Fruit fly (Drosophila melanogaster) whole organism, embryonic: ENCODE results near the gene Syx5.
A peak's percentile ranks its signal among the peaks of the same experiment; 100 is the strongest.

Experiments used
- Aef1 ChIP-seq: fragments of 200-800 bp; sonication (Bioruptor generic); IDR thresholded peaks from 3 replicates; pipeline ENCODE4 v1.3.6; 2022; ENCODE audit warnings: missing biosample characterization, missing genetic modification characterization
- CG11695 ChIP-seq: fragments of 200-800 bp; sonication (Bioruptor generic); IDR thresholded peaks from 3 replicates; pipeline ENCODE4 v1.3.6; 2022; ENCODE audit warnings: missing biosample characterization, missing genetic modification characterization
- CG12155 ChIP-seq: fragments of 200-800 bp; sonication (Bioruptor generic); optimal IDR thresholded peaks from 3 replicates; lab custom pipeline; 2016; ENCODE audit warnings: missing biosample characterization, missing genetic modification characterization
- CG14860 ChIP-seq: fragments of 200-800 bp; sonication (Bioruptor generic); IDR thresholded peaks from 3 replicates; pipeline ENCODE4 v1.3.6; 2022; ENCODE audit warnings: missing biosample characterization, missing genetic modification characterization; ENCODE audit not compliant: partially characterized antibody
- CG1529 ChIP-seq: fragments of 200-800 bp; sonication (Bioruptor generic); optimal IDR thresholded peaks from 3 replicates; lab custom pipeline; 2018; ENCODE audit warnings: missing biosample characterization, missing genetic modification characterization
- CG1602 ChIP-seq: fragments of 200-800 bp; sonication (Bioruptor generic); optimal IDR thresholded peaks from 3 replicates; lab custom pipeline; 2016; ENCODE audit warnings: missing biosample characterization, missing genetic modification characterization
- CG16863 ChIP-seq: fragments of 200-800 bp; sonication (Bioruptor generic); optimal IDR thresholded peaks from 3 replicates; lab custom pipeline; 2016; ENCODE audit warnings: missing biosample characterization, missing genetic modification characterization
- CG17385 ChIP-seq: fragments of 200-800 bp; sonication (Bioruptor generic); optimal IDR thresholded peaks from 3 replicates; lab custom pipeline; 2018; ENCODE audit warnings: missing biosample characterization, mild to moderate bottlenecking, missing genetic modification characterization
- CG2199 ChIP-seq: fragments of 200-800 bp; sonication (Bioruptor generic); IDR thresholded peaks from 3 replicates; pipeline ENCODE4 v1.3.6; 2022; ENCODE audit warnings: missing biosample characterization, missing genetic modification characterization
- CG3281 ChIP-seq: fragments of 200-800 bp; sonication (Bioruptor generic); optimal IDR thresholded peaks from 3 replicates; lab custom pipeline; 2017; ENCODE audit warnings: missing biosample characterization, mild to moderate bottlenecking, missing genetic modification characterization
- CG34376 ChIP-seq: fragments of 200-800 bp; sonication (Bioruptor generic); optimal IDR thresholded peaks from 2 replicates; lab custom pipeline; 2018; ENCODE audit warnings: missing biosample characterization, mild to moderate bottlenecking, missing genetic modification characterization
- CG4328 ChIP-seq: fragments of 200-800 bp; sonication (Bioruptor generic); optimal IDR thresholded peaks from 3 replicates; lab custom pipeline; 2017; ENCODE audit warnings: missing biosample characterization, missing genetic modification reagents, missing genetic modification characterization
- CG6765 ChIP-seq: fragments of 200-800 bp; sonication (Bioruptor generic); optimal IDR thresholded peaks from 3 replicates; lab custom pipeline; 2017; ENCODE audit warnings: missing biosample characterization, mild to moderate bottlenecking, missing genetic modification characterization
- CG7745 ChIP-seq: fragments of 200-800 bp; sonication (Bioruptor generic); optimal IDR thresholded peaks from 2 replicates; lab custom pipeline; 2018; ENCODE audit warnings: missing biosample characterization, mild to moderate bottlenecking, missing genetic modification characterization, moderate library complexity
- CG7928 ChIP-seq: fragments of 200-800 bp; sonication (Bioruptor generic); optimal IDR thresholded peaks from 2 replicates; lab custom pipeline; 2017; ENCODE audit warnings: missing biosample characterization, mild to moderate bottlenecking, missing genetic modification characterization
- CG8281 ChIP-seq: fragments of 200-800 bp; sonication (Bioruptor generic); optimal IDR thresholded peaks from 2 replicates; lab custom pipeline; 2018; ENCODE audit warnings: missing biosample characterization, mild to moderate bottlenecking, missing genetic modification characterization, moderate library complexity
- CG9797 ChIP-seq: fragments of 200-800 bp; sonication (Bioruptor generic); optimal IDR thresholded peaks from 3 replicates; lab custom pipeline; 2018; ENCODE audit warnings: missing biosample characterization, mild to moderate bottlenecking, missing genetic modification characterization
- D ChIP-seq, 2 experiments: fragments of 200-800 bp in 1 of 2; fragments of >200 bp in 1 of 2; sonication (Bioruptor generic) in 1 of 2; optimal IDR thresholded peaks; 2 replicates in 1 of 2; 3 replicates in 1 of 2; lab custom pipeline; 2017; ENCODE audit warnings: mild to moderate bottlenecking in 1 of 2, missing biosample characterization in 1 of 2, missing genetic modification characterization in 1 of 2, missing genetic modification reagents in 1 of 2
- Doc3 ChIP-seq: fragments of 200-800 bp; sonication (Bioruptor generic); IDR thresholded peaks from 3 replicates; pipeline ENCODE4 v1.3.6; 2022; ENCODE audit warnings: missing biosample characterization, missing genetic modification characterization; ENCODE audit not compliant: partially characterized antibody
- GATAe ChIP-seq: fragments of 200-800 bp; sonication (Bioruptor generic); conservative IDR thresholded peaks from 2 replicates; pipeline ENCODE4 v1.3.6; 2022; ENCODE audit warnings: missing biosample characterization, missing genetic modification characterization
- H2.0 ChIP-seq: fragments of 200-800 bp; sonication (Bioruptor generic); IDR thresholded peaks from 2 replicates; pipeline ENCODE4 v1.3.6; 2022; ENCODE audit warnings: missing biosample characterization, missing genetic modification characterization
- HLH54F ChIP-seq: fragments of 200-800 bp; sonication (Bioruptor generic); optimal IDR thresholded peaks from 3 replicates; lab custom pipeline; 2016; ENCODE audit warnings: missing biosample characterization, missing genetic modification characterization
- HmgZ ChIP-seq: fragments of 200-800 bp; sonication (Bioruptor generic); optimal IDR thresholded peaks from 2 replicates; lab custom pipeline; 2018; ENCODE audit warnings: missing biosample characterization, mild to moderate bottlenecking, missing genetic modification characterization
- NC2α ChIP-seq: fragments of 200-800 bp; sonication (Bioruptor generic); optimal IDR thresholded peaks from 2 replicates; lab custom pipeline; 2016; ENCODE audit warnings: missing biosample characterization, missing genetic modification characterization
- Neu2 ChIP-seq: fragments of 200-800 bp; sonication (Bioruptor generic); optimal IDR thresholded peaks from 3 replicates; lab custom pipeline; 2016; ENCODE audit warnings: missing biosample characterization, missing genetic modification characterization, borderline replicate concordance
- Opbp ChIP-seq: fragments of 200-800 bp; sonication (Bioruptor generic); IDR thresholded peaks from 3 replicates; pipeline ENCODE4 v1.3.6; 2022; ENCODE audit warnings: missing biosample characterization, missing genetic modification characterization; ENCODE audit not compliant: partially characterized antibody
- Sin3A ChIP-seq: fragments of >200 bp; optimal IDR thresholded peaks from 2 replicates; lab custom pipeline; 2018
- Six4 ChIP-seq: fragments of 200-800 bp; sonication (Bioruptor generic); optimal IDR thresholded peaks from 2 replicates; lab custom pipeline; 2016; ENCODE audit warnings: missing biosample characterization, missing genetic modification characterization
- Taf1 ChIP-seq: fragments of 200-800 bp; sonication (Bioruptor generic); IDR thresholded peaks from 2 replicates; pipeline ENCODE4 v1.3.6; 2022; ENCODE audit warnings: missing biosample characterization, missing genetic modification characterization
- ase ChIP-seq: fragments of 200-800 bp; sonication (Bioruptor generic); IDR thresholded peaks from 3 replicates; pipeline ENCODE4 v1.3.6; 2022; ENCODE audit warnings: missing biosample characterization, missing genetic modification characterization
- az2 ChIP-seq: fragments of 200-800 bp; sonication (Bioruptor generic); optimal IDR thresholded peaks from 3 replicates; lab custom pipeline; 2016; ENCODE audit warnings: missing biosample characterization, missing genetic modification characterization
- corto ChIP-seq: fragments of 200-800 bp; sonication (Bioruptor generic); optimal IDR thresholded peaks from 2 replicates; lab custom pipeline; 2016; ENCODE audit warnings: missing biosample characterization, mild to moderate bottlenecking, missing genetic modification characterization, moderate library complexity
- danr ChIP-seq: fragments of 200-800 bp; sonication (Bioruptor generic); IDR thresholded peaks from 2 replicates; pipeline ENCODE4 v1.3.6; 2022; ENCODE audit warnings: missing biosample characterization, missing genetic modification characterization
- eve ChIP-seq, 2 experiments: fragments of >200 bp; optimal IDR thresholded peaks; 2 replicates each; lab custom pipeline; 2017; ENCODE audit warnings: missing biosample characterization in 2 of 2, missing genetic modification characterization in 2 of 2
- h ChIP-seq: fragments of >200 bp; optimal IDR thresholded peaks from 2 replicates; lab custom pipeline; 2017
- ind ChIP-seq: fragments of 200-800 bp; sonication (Bioruptor generic); optimal IDR thresholded peaks from 3 replicates; lab custom pipeline; 2016; ENCODE audit warnings: missing biosample characterization, missing genetic modification characterization
- inv ChIP-seq: fragments of 200-800 bp; sonication (Bioruptor generic); IDR thresholded peaks from 2 replicates; pipeline ENCODE4 v1.3.6; 2022; ENCODE audit warnings: missing biosample characterization, missing genetic modification characterization; ENCODE audit not compliant: partially characterized antibody
- kah ChIP-seq: fragments of 200-800 bp; sonication (Bioruptor generic); optimal IDR thresholded peaks from 2 replicates; lab custom pipeline; 2018; ENCODE audit warnings: missing biosample characterization, mild to moderate bottlenecking, missing genetic modification characterization
- kni ChIP-seq: fragments of 200-800 bp; sonication (Bioruptor generic); optimal IDR thresholded peaks from 3 replicates; lab custom pipeline; 2017; ENCODE audit warnings: mild to moderate bottlenecking, missing biosample characterization, missing genetic modification reagents, missing genetic modification characterization
- lbe ChIP-seq: fragments of 200-800 bp; sonication (Bioruptor generic); optimal IDR thresholded peaks from 2 replicates; lab custom pipeline; 2016; ENCODE audit warnings: missing biosample characterization, mild to moderate bottlenecking, missing genetic modification characterization
- mirr ChIP-seq: fragments of 200-800 bp; sonication (Bioruptor generic); optimal IDR thresholded peaks from 3 replicates; lab custom pipeline; 2018; ENCODE audit warnings: missing biosample characterization, mild to moderate bottlenecking, missing genetic modification characterization
- nau ChIP-seq: fragments of 200-800 bp; sonication (Bioruptor generic); optimal IDR thresholded peaks from 3 replicates; lab custom pipeline; 2017; ENCODE audit warnings: missing biosample characterization, mild to moderate bottlenecking, missing genetic modification characterization, missing genetic modification reagents
- prd ChIP-seq, 3 experiments: fragments of >200 bp in 2 of 3; fragments of 200-800 bp in 1 of 3; sonication (Bioruptor generic) in 1 of 3; optimal IDR thresholded peaks in 2 of 3; IDR thresholded peaks in 1 of 3; 2 replicates in 2 of 3; 3 replicates in 1 of 3; pipeline versions ENCODE4 v1.3.6 to Lab custom; 2017 to 2022; ENCODE audit warnings: missing biosample characterization in 1 of 3, missing genetic modification characterization in 1 of 3
- ro ChIP-seq: fragments of 200-800 bp; sonication (Bioruptor generic); IDR thresholded peaks from 2 replicates; pipeline ENCODE4 v1.3.6; 2022; ENCODE audit warnings: missing biosample characterization, missing genetic modification characterization
- sim ChIP-seq: fragments of 200-800 bp; sonication (Bioruptor generic); IDR thresholded peaks from 2 replicates; pipeline ENCODE4 v1.3.6; 2022; ENCODE audit warnings: missing biosample characterization, missing genetic modification characterization
- stc ChIP-seq: fragments of 200-800 bp; sonication (Bioruptor generic); IDR thresholded peaks from 2 replicates; pipeline ENCODE4 v1.3.6; 2022; ENCODE audit warnings: missing biosample characterization, missing genetic modification characterization
- tap ChIP-seq: fragments of 200-800 bp; optimal IDR thresholded peaks from 3 replicates; lab custom pipeline; 2019; ENCODE audit warnings: missing biosample characterization, mild to moderate bottlenecking, missing genetic modification characterization, moderate library complexity
- z ChIP-seq: fragments of 200-800 bp; sonication (Bioruptor generic); IDR thresholded peaks from 3 replicates; pipeline ENCODE4 v1.3.6; 2022; ENCODE audit warnings: missing biosample characterization, missing genetic modification characterization

Syx5 gene

dm6 chr2L:16352585-16353580 lies 45.7 kb downstream of the Syx5 start, which contains the start of the genes Hyls1, chif and CG4455 (continued):
- TF ChIP-seq nau (GFP tag; lab: Kevin White, UChicago) (no peak), prd (optimal IDR thresholded peaks at IDR 0.05; lab: Kevin White, UChicago) (no peak), prd (GFP tag; IDR thresholded peaks at IDR 0.05; lab: Robert Waterston, UW) (peak; percentile 29; the same call in 1 of the 3 replicates), CG34376 (GFP tag; lab: Kevin White, UChicago) (no peak), CG16863 (GFP tag; lab: Kevin White, UChicago) (no peak), CG14860 (GFP tag; lab: Robert Waterston, UW) (peak; percentile 92), CG7745 (tag; lab: Kevin White, UChicago) (no peak), CG7928 (GFP tag; lab: Kevin White, UChicago) (peak; percentile 57), z (GFP tag; lab: Robert Waterston, UW) (no peak), Doc3 (peak; percentile 87), Aef1 (GFP tag; lab: Robert Waterston, UW) (no peak), CG3281 (peak; percentile 24), ro (no peak), eve (GFP tag; optimal IDR thresholded peaks at IDR 0.05; lab: Kevin White, UChicago) (peak in 1 of 2 experiments; percentile 66), lbe (GFP tag; lab: Kevin White, UChicago) (peak; percentile 58), Neu2 (no peak), Six4 (GFP tag; lab: Kevin White, UChicago) (peak; percentile 7), az2 (GFP tag; lab: Kevin White, UChicago) (peak; percentile 11), HLH54F (no peak), h (lab: Kevin White, UChicago) (no peak), D (optimal IDR thresholded peaks at IDR 0.05; lab: Kevin White, UChicago) (peak; percentile 67), D (GFP tag; optimal IDR thresholded peaks at IDR 0.05; lab: Kevin White, UChicago) (peak; percentile 40), H2.0 (GFP tag; lab: Robert Waterston, UW) (no peak), kni (GFP tag; lab: Kevin White, UChicago) (no peak), mirr (GFP tag; lab: Kevin White, UChicago) (no peak), Opbp (GFP tag; lab: Robert Waterston, UW) (peak; percentile 85), CG1602 (GFP tag; lab: Kevin White, UChicago) (peak; percentile 30), CG9797 (GFP tag; lab: Kevin White, UChicago) (peak; percentile 41), NC2α (GFP tag; lab: Kevin White, UChicago) (no peak), CG1529 (GFP tag; lab: Kevin White, UChicago) (peak; percentile 29), inv (GFP tag; lab: Robert Waterston, UW) (peak; percentile 89), CG2199 (GFP tag; lab: Robert Waterston, UW) (no peak), ase (GFP tag; lab: Robert Waterston, UW) (no peak), CG6765 (GFP tag; lab: Kevin White, UChicago) (no peak), tap (tag; lab: Kevin White, UChicago) (peak; percentile 11), GATAe (GFP tag; lab: Robert Waterston, UW) (no peak), Taf1 (GFP tag; lab: Robert Waterston, UW) (no peak), CG4328 (GFP tag; lab: Kevin White, UChicago) (peak; percentile 0), CG8281 (no peak), HmgZ (tag; lab: Kevin White, UChicago) (peak; percentile 29), danr (GFP tag; lab: Robert Waterston, UW) (no peak), ind (GFP tag; lab: Kevin White, UChicago) (peak; percentile 56), CG11695 (GFP tag; lab: Robert Waterston, UW) (no peak), kah (GFP tag; lab: Kevin White, UChicago) (no peak), sim (no peak), CG12155 (peak; percentile 56), stc (GFP tag; lab: Robert Waterston, UW) (no peak), corto (peak; percentile 73), Sin3A (lab: Kevin White, UChicago) (peak; percentile 98), CG17385 (no peak)
